Comparison of ENCODE assay signal across 5 worm cellular contexts in the genomic region with DNA sequence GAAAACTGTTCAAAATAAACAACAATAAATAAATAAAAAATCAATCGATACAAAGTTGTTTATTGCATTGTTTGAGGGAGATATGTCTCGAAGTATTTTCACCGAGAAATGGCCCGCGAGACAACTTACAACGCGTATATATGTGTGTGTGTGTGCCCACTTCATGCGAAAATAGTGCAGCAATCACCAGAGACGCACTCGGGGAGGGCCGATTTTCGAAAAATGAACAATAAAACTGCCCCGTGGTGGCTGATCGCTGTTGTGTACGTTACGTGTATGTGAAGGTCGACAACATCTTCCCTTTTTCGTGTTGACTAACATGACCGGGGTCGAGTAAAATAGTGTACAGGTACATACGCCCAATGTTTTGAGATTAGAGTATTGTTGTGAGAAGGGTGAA.
TF ChIP-seq lines count a peak whose summit lies in the region.

No protein-coding gene starts in this region.

TF ChIP-seq in whole organism, L1 larva, 84 proteins besides CTCF, POLR2A, EP300 and RAD21 (continued from another document and continues in another):
- TF ChIP-seq sptf-1 (tag; optimal IDR thresholded peaks at IDR 0.05; lab: Kevin White, UChicago) (no peak), unc-86 (tag; optimal IDR thresholded peaks at IDR 0.05; lab: Kevin White, UChicago) (no peak), unc-98 (GFP tag; IDR thresholded peaks at IDR 0.05; lab: Robert Waterston, UW) (no peak), ceh-8 (GFP tag; optimal IDR thresholded peaks at IDR 0.05; lab: Kevin White, UChicago) (no peak), mdl-1 (tag; optimal IDR thresholded peaks at IDR 0.05; lab: Kevin White, UChicago) (peak in 1 of 2 experiments; percentile 70), nhr-19 (GFP tag; conservative IDR thresholded peaks at IDR 0.05; lab: Robert Waterston, UW) (peak; percentile 72), grh-1 (GFP tag; IDR thresholded peaks at IDR 0.05; lab: Robert Waterston, UW) (peak; percentile 73), C04F5.9 (tag; optimal IDR thresholded peaks at IDR 0.05; lab: Kevin White, UChicago) (no peak), nhr-84 (tag; optimal IDR thresholded peaks at IDR 0.05; lab: Kevin White, UChicago) (no peak), mab-9 (GFP tag; IDR thresholded peaks at IDR 0.05; lab: Robert Waterston, UW) (no peak), rnt-1 (tag; optimal IDR thresholded peaks at IDR 0.05; lab: Kevin White, UChicago) (peak; percentile 39), nhr-76 (tag; optimal IDR thresholded peaks at IDR 0.05; lab: Kevin White, UChicago) (no peak), ceh-90 (tag; optimal IDR thresholded peaks at IDR 0.05; lab: Kevin White, UChicago) (no peak), ztf-11 (tag; optimal IDR thresholded peaks at IDR 0.05; lab: Kevin White, UChicago) (no peak), nhr-90 (tag; optimal IDR thresholded peaks at IDR 0.05; lab: Kevin White, UChicago; ENCODE audit: poor library complexity) (peak; percentile 90), blmp-1 (tag; optimal IDR thresholded peaks at IDR 0.05; lab: Kevin White, UChicago) (peak; percentile 76), lin-35 (GFP tag; optimal IDR thresholded peaks at IDR 0.05; lab: Kevin White, UChicago) (peak; percentile 22 to 70), elt-2 (tag; optimal IDR thresholded peaks at IDR 0.05; lab: Kevin White, UChicago) (no peak), Y116A8C.19 (tag; optimal IDR thresholded peaks at IDR 0.05; lab: Kevin White, UChicago; ENCODE audit: borderline replicate concordance) (no peak), aha-1 (tag; optimal IDR thresholded peaks at IDR 0.05; lab: Kevin White, UChicago) (no peak), elt-3 (tag; optimal IDR thresholded peaks at IDR 0.05; lab: Kevin White, UChicago) (peak in 4 of 6 experiments; percentile 27 to 79 (median 50)), nhr-12 (tag; optimal IDR thresholded peaks at IDR 0.05; lab: Kevin White, UChicago) (no peak), unc-30 (tag; optimal IDR thresholded peaks at IDR 0.05; lab: Kevin White, UChicago) (no peak), C34B4.2 (tag; optimal IDR thresholded peaks at IDR 0.05; lab: Kevin White, UChicago) (no peak), unc-62 (GFP tag; optimal IDR thresholded peaks at IDR 0.05; lab: Kevin White, UChicago) (no peak)

TF ChIP-seq in whole organism, L2 larva, 48 proteins besides CTCF, POLR2A, EP300 and RAD21 (continued from another document):
- TF ChIP-seq nhr-21 (tag; optimal IDR thresholded peaks at IDR 0.05; lab: Kevin White, UChicago) (peak; percentile 67), zag-1 (tag; optimal IDR thresholded peaks at IDR 0.05; lab: Kevin White, UChicago) (no peak), ztf-4 (tag; optimal IDR thresholded peaks at IDR 0.05; lab: Kevin White, UChicago) (peak; percentile 84), mdl-1 (tag; optimal IDR thresholded peaks at IDR 0.05; lab: Kevin White, UChicago) (peak in 1 of 2 experiments; percentile 13), fos-1 (tag; optimal IDR thresholded peaks at IDR 0.05; lab: Kevin White, UChicago) (peak; percentile 32), ZK546.5 (tag; optimal IDR thresholded peaks at IDR 0.05; lab: Kevin White, UChicago) (no peak), nhr-25 (tag; optimal IDR thresholded peaks at IDR 0.05; lab: Kevin White, UChicago) (peak; percentile 93), ztf-1 (GFP tag; conservative IDR thresholded peaks at IDR 0.05; lab: Robert Waterston, UW) (no peak), lin-39 (tag; optimal IDR thresholded peaks at IDR 0.05; lab: Kevin White, UChicago) (no peak), nhr-129 (tag; optimal IDR thresholded peaks at IDR 0.05; lab: Kevin White, UChicago) (peak; percentile 90), peb-1 (tag; optimal IDR thresholded peaks at IDR 0.05; lab: Kevin White, UChicago) (no peak), egl-27 (tag; optimal IDR thresholded peaks at IDR 0.05; lab: Kevin White, UChicago) (no peak), lsy-2 (tag; optimal IDR thresholded peaks at IDR 0.05; lab: Kevin White, UChicago) (peak in 1 of 2 experiments; percentile 68), sma-9 (GFP tag; optimal IDR thresholded peaks at IDR 0.05; lab: Kevin White, UChicago) (peak; percentile 78), sma-9 (tag; optimal IDR thresholded peaks at IDR 0.05; lab: Kevin White, UChicago) (no peak), nhr-12 (tag; optimal IDR thresholded peaks at IDR 0.05; lab: Kevin White, UChicago) (no peak), nhr-11 (tag; optimal IDR thresholded peaks at IDR 0.05; lab: Kevin White, UChicago) (no peak), nhr-6 (tag; optimal IDR thresholded peaks at IDR 0.05; lab: Kevin White, UChicago) (peak; percentile 61), lin-11 (tag; optimal IDR thresholded peaks at IDR 0.05; lab: Kevin White, UChicago) (no peak), crh-2 (tag; optimal IDR thresholded peaks at IDR 0.05; lab: Kevin White, UChicago) (peak; percentile 74)

TF ChIP-seq in whole organism, L3 larva, 47 proteins besides CTCF, POLR2A, EP300 and RAD21 (continued from another document):
- peak; percentile 34 for TF ChIP-seq lin-39 (tag; optimal IDR thresholded peaks at IDR 0.05; lab: Kevin White, UChicago)
- no peak for TF ChIP-seq mml-1 (tag; optimal IDR thresholded peaks at IDR 0.05; lab: Kevin White, UChicago)
- peak; percentile 86 for TF ChIP-seq pha-4 (tag; optimal IDR thresholded peaks at IDR 0.05; lab: Kevin White, UChicago)
- TF ChIP-seq nhr-25 (tag; optimal IDR thresholded peaks at IDR 0.05; lab: Kevin White, UChicago), result peak; percentile 97
- no peak for TF ChIP-seq elt-3 (tag; optimal IDR thresholded peaks at IDR 0.05; lab: Kevin White, UChicago)

TF ChIP-seq in whole organism, L4 larva, 104 proteins besides CTCF, POLR2A, EP300 and RAD21 (continued from another document and continues in another):
- TF ChIP-seq nhr-42 (GFP tag; IDR thresholded peaks at IDR 0.05; lab: Robert Waterston, UW), result no peak
- no peak for TF ChIP-seq set-16 (GFP tag; IDR thresholded peaks at IDR 0.05; lab: Robert Waterston, UW)
- TF ChIP-seq nhr-102 (tag; optimal IDR thresholded peaks at IDR 0.05; lab: Kevin White, UChicago), result peak; percentile 10
- no peak for TF ChIP-seq F10B5.3 (tag; optimal IDR thresholded peaks at IDR 0.05; lab: Kevin White, UChicago)
- peak; percentile 78 for TF ChIP-seq hlh-30 (tag; optimal IDR thresholded peaks at IDR 0.05; lab: Kevin White, UChicago; ENCODE audit: insufficient read depth)
- peak; percentile 19 for TF ChIP-seq nhr-6 (tag; optimal IDR thresholded peaks at IDR 0.05; lab: Kevin White, UChicago)
- TF ChIP-seq dpl-1 (GFP tag; optimal IDR thresholded peaks at IDR 0.05; lab: Kevin White, UChicago), result no peak
- peak; percentile 95 for TF ChIP-seq ama-1 (optimal IDR thresholded peaks at IDR 0.05; lab: Kevin White, UChicago)
- TF ChIP-seq dmd-9 (GFP tag; IDR thresholded peaks at IDR 0.05; lab: Robert Waterston, UW), result no peak
- no peak for TF ChIP-seq ZK337.2 (GFP tag; IDR thresholded peaks at IDR 0.05; lab: Robert Waterston, UW)
- TF ChIP-seq madf-9 (GFP tag; conservative IDR thresholded peaks at IDR 0.05; lab: Robert Waterston, UW), result no peak
- no peak for TF ChIP-seq unc-130 (GFP tag; optimal IDR thresholded peaks at IDR 0.05; lab: Kevin White, UChicago)
- TF ChIP-seq lin-1 (GFP tag; IDR thresholded peaks at IDR 0.05; lab: Robert Waterston, UW), result no peak
- no peak for TF ChIP-seq ztf-7 (tag; optimal IDR thresholded peaks at IDR 0.05; lab: Kevin White, UChicago)
- TF ChIP-seq spr-1 (tag; optimal IDR thresholded peaks at IDR 0.05; lab: Kevin White, UChicago), result no peak
- no peak for TF ChIP-seq Y75B8A.6 (GFP tag; IDR thresholded peaks at IDR 0.05; lab: Robert Waterston, UW)
- TF ChIP-seq R02D3.7 (tag; optimal IDR thresholded peaks at IDR 0.05; lab: Kevin White, UChicago), result no peak
- TF ChIP-seq mdt-29 (GFP tag; IDR thresholded peaks at IDR 0.05; lab: Robert Waterston, UW), result 0 out of 2 replicates have a peak, but pooled peaks have one; percentile 52
- no peak for TF ChIP-seq lin-39 (tag; optimal IDR thresholded peaks at IDR 0.05; lab: Kevin White, UChicago)
- TF ChIP-seq ceh-44 (GFP tag; IDR thresholded peaks at IDR 0.05; lab: Robert Waterston, UW), result no peak
- TF ChIP-seq pqm-1 (tag; optimal IDR thresholded peaks at IDR 0.05; lab: Kevin White, UChicago), result no peak
- no peak for TF ChIP-seq lir-3 (tag; optimal IDR thresholded peaks at IDR 0.05; lab: Kevin White, UChicago)
- no peak for TF ChIP-seq ceh-62 (tag; optimal IDR thresholded peaks at IDR 0.05; lab: Kevin White, UChicago)
- TF ChIP-seq attf-4 (tag; optimal IDR thresholded peaks at IDR 0.05; lab: Kevin White, UChicago), result no peak
- no peak for TF ChIP-seq lin-13 (GFP tag; optimal IDR thresholded peaks at IDR 0.05; lab: Kevin White, UChicago)
- peak; percentile 87 for TF ChIP-seq nhr-25 (tag; optimal IDR thresholded peaks at IDR 0.05; lab: Kevin White, UChicago; ENCODE audit: borderline replicate concordance, insufficient read depth)
- no peak for TF ChIP-seq fkh-10 (GFP tag; optimal IDR thresholded peaks at IDR 0.05; lab: Kevin White, UChicago)
- no peak for TF ChIP-seq ZK546.5 (tag; optimal IDR thresholded peaks at IDR 0.05; lab: Kevin White, UChicago)
- TF ChIP-seq nhr-237 (tag; optimal IDR thresholded peaks at IDR 0.05; lab: Kevin White, UChicago), result no peak
- TF ChIP-seq daf-8 (GFP tag; IDR thresholded peaks at IDR 0.05; lab: Robert Waterston, UW), result no peak
- TF ChIP-seq egl-43 (GFP tag; IDR thresholded peaks at IDR 0.05; lab: Robert Waterston, UW), result no peak
- TF ChIP-seq nhr-77 (tag; optimal IDR thresholded peaks at IDR 0.05; lab: Kevin White, UChicago), result no peak
- TF ChIP-seq daf-16 (GFP tag; optimal IDR thresholded peaks at IDR 0.05; lab: Kevin White, UChicago), result peak in 1 of 2 experiments; percentile 93
- peak; percentile 44 for TF ChIP-seq daf-16 (tag; optimal IDR thresholded peaks at IDR 0.05; lab: Kevin White, UChicago)
- peak; percentile 91 for TF ChIP-seq aha-1 (tag; lab: Kevin White, UChicago)
- TF ChIP-seq lin-38 (GFP tag; IDR thresholded peaks at IDR 0.05; lab: Robert Waterston, UW), result no peak
- no peak for TF ChIP-seq skn-1 (tag; optimal IDR thresholded peaks at IDR 0.05; lab: Kevin White, UChicago)
- peak; percentile 73 for TF ChIP-seq dve-1 (tag; optimal IDR thresholded peaks at IDR 0.05; lab: Kevin White, UChicago; ENCODE audit: insufficient read depth)
- TF ChIP-seq pha-4 (GFP tag; IDR thresholded peaks at IDR 0.05; lab: Robert Waterston, UW), result no peak
- peak; percentile 43 for TF ChIP-seq pha-4 (tag; optimal IDR thresholded peaks at IDR 0.05; lab: Kevin White, UChicago)
- TF ChIP-seq daf-19 (GFP tag; conservative IDR thresholded peaks at IDR 0.05; lab: Robert Waterston, UW), result no peak
- no peak for TF ChIP-seq ceh-28 (tag; optimal IDR thresholded peaks at IDR 0.05; lab: Kevin White, UChicago)
- TF ChIP-seq F49E8.2 (tag; optimal IDR thresholded peaks at IDR 0.05; lab: Kevin White, UChicago; ENCODE audit: borderline replicate concordance), result no peak

TF ChIP-seq in whole organism, young adult, 124 proteins besides CTCF, POLR2A, EP300 and RAD21 (continued from another document):
- TF ChIP-seq nfyb-1 (GFP tag; IDR thresholded peaks at IDR 0.05; lab: Robert Waterston, UW), result no peak
- no peak for TF ChIP-seq aptf-3 (GFP tag; IDR thresholded peaks at IDR 0.05; lab: Robert Waterston, UW)
- peak; percentile 0 for TF ChIP-seq die-1 (tag; optimal IDR thresholded peaks at IDR 0.05; lab: Kevin White, UChicago)
- TF ChIP-seq K11D2.4 (GFP tag; IDR thresholded peaks at IDR 0.05; lab: Robert Waterston, UW), result 0 out of 2 replicates have a peak, but pooled peaks have one; percentile 36
- no peak for TF ChIP-seq fkh-3 (tag; optimal IDR thresholded peaks at IDR 0.05; lab: Kevin White, UChicago)
- no peak for TF ChIP-seq ccch-3 (GFP tag; optimal IDR thresholded peaks at IDR 0.05; lab: Kevin White, UChicago)
- no peak for TF ChIP-seq nhr-27 (tag; optimal IDR thresholded peaks at IDR 0.05; lab: Kevin White, UChicago)
- no peak for TF ChIP-seq xnd-1 (tag; optimal IDR thresholded peaks at IDR 0.05; lab: Kevin White, UChicago)
- no peak for TF ChIP-seq snpc-4 (GFP tag; optimal IDR thresholded peaks at IDR 0.05; lab: Kevin White, UChicago)
- TF ChIP-seq snpc-4 (tag; optimal IDR thresholded peaks at IDR 0.05; lab: Kevin White, UChicago), result peak in 1 of 4 experiments; percentile 1
- no peak for TF ChIP-seq cebp-1 (GFP tag; IDR thresholded peaks at IDR 0.05; lab: Robert Waterston, UW)
- peak; percentile 38 for TF ChIP-seq cebp-1 (tag; optimal IDR thresholded peaks at IDR 0.05; lab: Kevin White, UChicago)
- no peak for TF ChIP-seq F57C9.4 (tag; optimal IDR thresholded peaks at IDR 0.05; lab: Kevin White, UChicago)
- no peak for TF ChIP-seq F55B11.4 (tag; optimal IDR thresholded peaks at IDR 0.05; lab: Kevin White, UChicago; ENCODE audit: borderline replicate concordance, insufficient read depth)
- TF ChIP-seq madf-6 (GFP tag; IDR thresholded peaks at IDR 0.05; lab: Robert Waterston, UW), result no peak
- TF ChIP-seq lin-40 (tag; optimal IDR thresholded peaks at IDR 0.05; lab: Kevin White, UChicago), result peak; percentile 71
- no peak for TF ChIP-seq gei-17 (GFP tag; optimal IDR thresholded peaks at IDR 0.05; lab: Kevin White, UChicago)
- TF ChIP-seq snpc-1.3 (tag; optimal IDR thresholded peaks at IDR 0.05; lab: Kevin White, UChicago; ENCODE audit: insufficient read depth), result no peak
- no peak for TF ChIP-seq snpc-3.4 (tag; optimal IDR thresholded peaks at IDR 0.05; lab: Kevin White, UChicago)
- TF ChIP-seq ceh-79 (tag; optimal IDR thresholded peaks at IDR 0.05; lab: Kevin White, UChicago), result no peak
- no peak for TF ChIP-seq tlf-1 (GFP tag; optimal IDR thresholded peaks at IDR 0.05; lab: Kevin White, UChicago)
- no peak for TF ChIP-seq F37B4.10 (GFP tag; IDR thresholded peaks at IDR 0.05; lab: Robert Waterston, UW)
- no peak for TF ChIP-seq F57A8.1 (GFP tag; optimal IDR thresholded peaks at IDR 0.05; lab: Kevin White, UChicago)
- no peak for TF ChIP-seq atf-7 (tag; optimal IDR thresholded peaks at IDR 0.05; lab: Kevin White, UChicago)
- no peak for TF ChIP-seq hmg-20 (GFP tag; IDR thresholded peaks at IDR 0.05; lab: Robert Waterston, UW)
- no peak for TF ChIP-seq him-1 (tag; optimal IDR thresholded peaks at IDR 0.05; lab: Kevin White, UChicago)
- TF ChIP-seq ceh-91 (GFP tag; IDR thresholded peaks at IDR 0.05; lab: Robert Waterston, UW), result no peak
- TF ChIP-seq rcor-1 (GFP tag; IDR thresholded peaks at IDR 0.05; lab: Robert Waterston, UW), result no peak
- TF ChIP-seq ztf-18 (tag; optimal IDR thresholded peaks at IDR 0.05; lab: Kevin White, UChicago), result no peak
- peak; percentile 26 for TF ChIP-seq K12H6.12 (tag; optimal IDR thresholded peaks at IDR 0.05; lab: Kevin White, UChicago)
- no peak for TF ChIP-seq Y67H2A.10 (GFP tag; conservative IDR thresholded peaks at IDR 0.05; lab: Robert Waterston, UW)
- TF ChIP-seq B0336.3 (GFP tag; IDR thresholded peaks at IDR 0.05; lab: Robert Waterston, UW), result no peak
- no peak for TF ChIP-seq madf-3 (GFP tag; IDR thresholded peaks at IDR 0.05; lab: Robert Waterston, UW)
